Worm (Caenorhabditis elegans): ENCODE data around the gene F38B7.2.

The F38B7.2 gene

ce11 chrV:11532964-11533363, 10.8 kb upstream of the F38B7.2 start:
- TF ChIP-seq nhr-237 (tag; optimal IDR thresholded peaks at IDR 0.05) (no peak), nhr-28 (tag; optimal IDR thresholded peaks at IDR 0.05) (no peak), zip-8 (tag; optimal IDR thresholded peaks at IDR 0.05) (peak; percentile 30), elt-1 (tag; optimal IDR thresholded peaks at IDR 0.05; ENCODE audit: borderline replicate concordance, insufficient read depth) (no peak), sem-2 (GFP tag; optimal IDR thresholded peaks at IDR 0.05) (no peak), lin-13 (tag; optimal IDR thresholded peaks at IDR 0.05) (no peak), blmp-1 (tag; optimal IDR thresholded peaks at IDR 0.05) (peak; percentile 96), sptf-1 (tag; optimal IDR thresholded peaks at IDR 0.05) (peak; percentile 14), ham-2 (GFP tag; optimal IDR thresholded peaks at IDR 0.05) (peak; percentile 30), elt-3 (tag; optimal IDR thresholded peaks at IDR 0.05) (peak; percentile 11), ceh-43 (GFP tag; optimal IDR thresholded peaks at IDR 0.05) (no peak), ces-1 (GFP tag; optimal IDR thresholded peaks at IDR 0.05) (no peak)

- no peak for TF ChIP-seq snpc-4 (tag; optimal IDR thresholded peaks at IDR 0.05)
- no peak for TF ChIP-seq ham-2 (GFP tag; optimal IDR thresholded peaks at IDR 0.05)
- TF ChIP-seq unc-62 (GFP tag; optimal IDR thresholded peaks at IDR 0.05), result no peak
- TF ChIP-seq bed-3 (GFP tag; optimal IDR thresholded peaks at IDR 0.05), result no peak
- no peak for TF ChIP-seq elt-1 (tag; optimal IDR thresholded peaks at IDR 0.05; ENCODE audit: borderline replicate concordance, insufficient read depth)
- no peak for TF ChIP-seq hlh-1 (tag; optimal IDR thresholded peaks at IDR 0.05)
- no peak for TF ChIP-seq nhr-76 (tag; optimal IDR thresholded peaks at IDR 0.05)
- no peak for TF ChIP-seq ces-1 (GFP tag; optimal IDR thresholded peaks at IDR 0.05)
- TF ChIP-seq cnd-1 (tag; optimal IDR thresholded peaks at IDR 0.05), result no peak
- TF ChIP-seq blmp-1 (tag; optimal IDR thresholded peaks at IDR 0.05), result no peak
- no peak for TF ChIP-seq ceh-43 (GFP tag; optimal IDR thresholded peaks at IDR 0.05)
- TF ChIP-seq mls-2 (tag; optimal IDR thresholded peaks at IDR 0.05), result no peak
These were observed 10.3 kb upstream of the F38B7.2 start for ce11 chrV:11533365-11533949.

ce11 chrV:11534495-11535189, 9.1 kb upstream of the F38B7.2 start:
- no peak for TF ChIP-seq drap-1 (GFP tag; optimal IDR thresholded peaks at IDR 0.05)
- peak; percentile 11 for TF ChIP-seq unc-120 (tag; optimal IDR thresholded peaks at IDR 0.05; ENCODE audit: poor library complexity, severe bottlenecking)
- TF ChIP-seq lin-32 (GFP tag; optimal IDR thresholded peaks at IDR 0.05), result no peak
- TF ChIP-seq ceh-83 (GFP tag; optimal IDR thresholded peaks at IDR 0.05), result no peak
- no peak for TF ChIP-seq ceh-39 (tag; optimal IDR thresholded peaks at IDR 0.05)
- TF ChIP-seq elt-1 (tag; optimal IDR thresholded peaks at IDR 0.05; ENCODE audit: borderline replicate concordance, insufficient read depth), result no peak
- no peak for TF ChIP-seq elt-3 (tag; optimal IDR thresholded peaks at IDR 0.05)
- TF ChIP-seq ces-1 (GFP tag; optimal IDR thresholded peaks at IDR 0.05), result no peak
- TF ChIP-seq nhr-2 (tag; optimal IDR thresholded peaks at IDR 0.05), result no peak
- peak; percentile 41 for TF ChIP-seq blmp-1 (tag; optimal IDR thresholded peaks at IDR 0.05)
- no peak for TF ChIP-seq sem-2 (GFP tag; optimal IDR thresholded peaks at IDR 0.05)
- TF ChIP-seq mls-2 (tag; optimal IDR thresholded peaks at IDR 0.05), result no peak
- no peak for TF ChIP-seq unc-39 (tag; optimal IDR thresholded peaks at IDR 0.05)
- no peak for TF ChIP-seq pha-4 (tag; optimal IDR thresholded peaks at IDR 0.05)
- TF ChIP-seq hlh-1 (tag; optimal IDR thresholded peaks at IDR 0.05), result peak; percentile 97
- no peak for TF ChIP-seq mep-1 (tag; optimal IDR thresholded peaks at IDR 0.05)
- TF ChIP-seq nhr-28 (tag; optimal IDR thresholded peaks at IDR 0.05), result no peak

- TF ChIP-seq hlh-1 (tag; optimal IDR thresholded peaks at IDR 0.05) (peak; percentile 80), unc-120 (tag; optimal IDR thresholded peaks at IDR 0.05; ENCODE audit: poor library complexity, severe bottlenecking) (peak; percentile 78), elt-1 (tag; optimal IDR thresholded peaks at IDR 0.05; ENCODE audit: borderline replicate concordance, insufficient read depth) (no peak)
These were observed 8.2 kb upstream of the F38B7.2 start for ce11 chrV:11535504-11536062.

ce11 chrV:11536667-11537066, 7.1 kb upstream of the F38B7.2 start:
- TF ChIP-seq cnd-1 (tag; optimal IDR thresholded peaks at IDR 0.05), result no peak
- peak; percentile 5 for TF ChIP-seq ces-1 (GFP tag; optimal IDR thresholded peaks at IDR 0.05)
- no peak for TF ChIP-seq hlh-1 (tag; optimal IDR thresholded peaks at IDR 0.05)

Data from whole organism, mixed stage, embryonic.